Fruit fly (Drosophila melanogaster) whole organism: ENCODE data around the gene CG17752.

Experiments
- CG8478 ChIP-seq: fragments of >200 bp; optimal IDR thresholded peaks from 2 replicates; lab custom pipeline; 2018; ENCODE audit warnings: inconsistent platforms
- Dll ChIP-seq: fragments of >200 bp; optimal IDR thresholded peaks from 2 replicates; lab custom pipeline; 2017
- EcR ChIP-seq, 2 experiments: fragments of >200 bp; optimal IDR thresholded peaks; 2 replicates each; lab custom pipeline; 2017; ENCODE audit warnings: missing biosample characterization in 2 of 2, missing genetic modification characterization in 2 of 2, missing genetic modification reagents in 2 of 2
- pan ChIP-seq: fragments of >200 bp; optimal IDR thresholded peaks from 2 replicates; lab custom pipeline; 2017
- psq ChIP-seq: fragments of >200 bp; optimal IDR thresholded peaks from 2 replicates; lab custom pipeline; 2017
- usp ChIP-seq: fragments of >200 bp; optimal IDR thresholded peaks from 2 replicates; lab custom pipeline; 2017; ENCODE audit warnings: missing biosample characterization, missing genetic modification characterization, mixed read lengths

The CG17752 gene

dm6 chr3R:19602996-19603395 is 7.0 kb upstream of the CG17752 start, which contains the start of gene CG7342:
Gene CG7342, plus strand, starts transcription at chr3R:19603375.
- TF ChIP-seq EcR (GFP tag; optimal IDR thresholded peaks at IDR 0.05; lab: Kevin White, UChicago) (no peak), pan (lab: Kevin White, UChicago) (no peak), CG8478 (lab: Kevin White, UChicago) (no peak), Dll (lab: Kevin White, UChicago) (no peak), usp (GFP tag; lab: Kevin White, UChicago) (no peak), psq (lab: Kevin White, UChicago) (no peak)

dm6 chr3R:19606954-19607353 is 3.1 kb upstream of the CG17752 start, which contains the start of gene CG17751:
Gene CG17751, plus strand, starts transcription at chr3R:19607254.
- TF ChIP-seq psq (lab: Kevin White, UChicago), result no peak
- TF ChIP-seq pan (lab: Kevin White, UChicago), result no peak
- no peak for TF ChIP-seq CG8478 (lab: Kevin White, UChicago)
- no peak for TF ChIP-seq Dll (lab: Kevin White, UChicago)
- no peak for TF ChIP-seq EcR (GFP tag; optimal IDR thresholded peaks at IDR 0.05; lab: Kevin White, UChicago)
- no peak for TF ChIP-seq usp (GFP tag; lab: Kevin White, UChicago)

- TF ChIP-seq psq (lab: Kevin White, UChicago) (no peak), CG8478 (lab: Kevin White, UChicago) (no peak), pan (lab: Kevin White, UChicago) (no peak), usp (GFP tag; lab: Kevin White, UChicago) (no peak), EcR (GFP tag; optimal IDR thresholded peaks at IDR 0.05; lab: Kevin White, UChicago) (no peak), Dll (lab: Kevin White, UChicago) (no peak)
Measured at dm6 chr3R:19612908-19613431, 2.9 kb downstream of the CG17752 start, which contains the start of gene CG16727. Gene CG16727, plus strand, starts transcription at chr3R:19613381.

dm6 chr3R:19619908-19620307 is 9.9 kb downstream of the CG17752 start:
- no peak for TF ChIP-seq usp (GFP tag; lab: Kevin White, UChicago)
- no peak for TF ChIP-seq pan (lab: Kevin White, UChicago)
- no peak for TF ChIP-seq psq (lab: Kevin White, UChicago)
- TF ChIP-seq EcR (GFP tag; optimal IDR thresholded peaks at IDR 0.05; lab: Kevin White, UChicago), result no peak
- TF ChIP-seq CG8478 (lab: Kevin White, UChicago), result no peak
- TF ChIP-seq Dll (lab: Kevin White, UChicago), result no peak

dm6 chr3R:19620953-19621352 is 10.9 kb downstream of the CG17752 start:
- no peak for TF ChIP-seq EcR (GFP tag; optimal IDR thresholded peaks at IDR 0.05; lab: Kevin White, UChicago)
- TF ChIP-seq usp (GFP tag; lab: Kevin White, UChicago), result no peak
- no peak for TF ChIP-seq pan (lab: Kevin White, UChicago)
- TF ChIP-seq psq (lab: Kevin White, UChicago), result no peak
- TF ChIP-seq CG8478 (lab: Kevin White, UChicago), result no peak
- TF ChIP-seq Dll (lab: Kevin White, UChicago), result no peak

- TF ChIP-seq EcR (GFP tag; optimal IDR thresholded peaks at IDR 0.05; lab: Kevin White, UChicago), result no peak
Measured at dm6 chr3R:19622005-19622404, 12.0 kb downstream of the CG17752 start.

dm6 chr3R:19623606-19624005 is 13.6 kb downstream of the CG17752 start:
- TF ChIP-seq psq (lab: Kevin White, UChicago) (no peak), EcR (GFP tag; optimal IDR thresholded peaks at IDR 0.05; lab: Kevin White, UChicago) (no peak), usp (GFP tag; lab: Kevin White, UChicago) (no peak), Dll (lab: Kevin White, UChicago) (no peak), pan (lab: Kevin White, UChicago) (no peak), CG8478 (lab: Kevin White, UChicago) (no peak)

- no peak for TF ChIP-seq psq (lab: Kevin White, UChicago)
- no peak for TF ChIP-seq Dll (lab: Kevin White, UChicago)
- TF ChIP-seq EcR (GFP tag; optimal IDR thresholded peaks at IDR 0.05; lab: Kevin White, UChicago), result no peak
- TF ChIP-seq pan (lab: Kevin White, UChicago), result no peak
- no peak for TF ChIP-seq CG8478 (lab: Kevin White, UChicago)
- no peak for TF ChIP-seq usp (GFP tag; lab: Kevin White, UChicago)
Measured at dm6 chr3R:19624482-19624881, 14.5 kb downstream of the CG17752 start.

- TF ChIP-seq psq (lab: Kevin White, UChicago), result no peak
- no peak for TF ChIP-seq EcR (GFP tag; optimal IDR thresholded peaks at IDR 0.05; lab: Kevin White, UChicago)
- no peak for TF ChIP-seq pan (lab: Kevin White, UChicago)
- no peak for TF ChIP-seq CG8478 (lab: Kevin White, UChicago)
- no peak for TF ChIP-seq Dll (lab: Kevin White, UChicago)
- TF ChIP-seq usp (GFP tag; lab: Kevin White, UChicago), result no peak
Measured at dm6 chr3R:19625300-19626230, 15.5 kb downstream of the CG17752 start.

- TF ChIP-seq EcR (GFP tag; optimal IDR thresholded peaks at IDR 0.05; lab: Kevin White, UChicago) (no peak), psq (lab: Kevin White, UChicago) (no peak), CG8478 (lab: Kevin White, UChicago) (no peak), usp (GFP tag; lab: Kevin White, UChicago) (no peak), pan (lab: Kevin White, UChicago) (no peak), Dll (lab: Kevin White, UChicago) (no peak)
Measured at dm6 chr3R:19627792-19628522, 17.9 kb downstream of the CG17752 start.
